Fruit fly (Drosophila melanogaster) ovary, adult (tissue): ENCODE measurements around the gene CG10405.

ENCODE experiments used
- CG17801 ChIP-seq: fragments of 200-800 bp; optimal IDR thresholded peaks from 2 replicates; lab custom pipeline; 2019; ENCODE audit warnings: missing biosample characterization, mild to moderate bottlenecking, missing genetic modification characterization, moderate library complexity; ENCODE audit not compliant: partially characterized antibody

Gene CG10405

DNA sequence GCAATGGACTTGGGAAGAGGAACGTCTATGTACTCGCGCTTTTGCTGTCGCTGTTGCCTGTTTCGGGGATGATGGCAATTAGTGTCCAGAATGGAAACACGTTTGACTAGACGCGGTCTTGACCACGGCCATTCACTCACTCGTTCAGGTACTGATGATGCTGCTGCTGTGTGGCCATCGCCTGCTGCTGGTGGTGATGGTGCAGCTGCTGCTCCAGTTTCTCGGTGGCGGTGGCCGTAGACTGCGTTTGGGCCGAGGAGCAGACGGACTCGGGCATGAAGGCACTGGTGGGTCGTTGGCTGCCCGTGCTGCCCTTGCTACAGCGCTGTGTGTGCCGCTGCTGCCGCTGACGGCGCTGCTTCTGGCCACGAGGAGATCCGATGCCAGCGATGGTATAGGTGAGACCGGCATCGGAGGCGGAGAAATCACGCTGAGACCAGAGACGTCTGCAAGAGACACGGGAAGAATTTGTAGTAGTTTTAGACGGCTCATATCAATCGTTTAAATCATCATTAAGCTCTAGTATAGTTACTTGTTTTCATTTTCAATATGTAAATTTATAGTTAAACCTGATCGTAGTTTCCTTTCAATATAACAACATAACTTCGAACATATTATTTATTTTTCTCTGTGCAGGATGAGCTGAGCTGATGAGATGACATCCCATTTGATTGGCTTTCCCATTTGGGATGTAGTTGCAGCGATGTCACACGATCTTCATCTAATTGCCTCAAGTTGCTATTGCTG is 31.4 kb downstream of the CG10405 start:
- TF ChIP-seq CG17801 (GFP tag; lab: Kevin White, UChicago) = no peak

DNA sequence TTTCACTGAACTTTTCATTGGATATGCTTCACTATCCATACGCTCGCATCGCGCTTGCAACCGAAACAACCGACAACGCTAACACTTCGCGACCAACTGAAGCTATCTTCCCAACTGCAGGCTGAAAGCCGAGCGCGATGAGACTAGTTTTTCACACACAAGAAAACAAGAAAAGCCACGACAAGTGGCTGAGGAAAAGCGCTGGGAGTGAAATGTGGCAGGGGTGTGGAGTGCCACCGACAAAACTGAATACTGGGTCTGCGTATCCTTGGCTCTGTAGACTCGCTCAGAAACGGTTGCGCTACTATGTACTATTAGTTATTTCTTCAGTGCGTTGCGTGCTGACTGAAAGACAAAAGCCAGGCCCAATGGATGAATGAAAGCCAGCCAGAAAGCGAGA is 41.0 kb downstream of the CG10405 start, which contains the start of gene Cad89D:
TSS of gene Cad89D (minus strand) at position 101 of the 400 bp plus-strand sequence.
- TF ChIP-seq CG17801 (GFP tag; lab: Kevin White, UChicago) = no peak

DNA sequence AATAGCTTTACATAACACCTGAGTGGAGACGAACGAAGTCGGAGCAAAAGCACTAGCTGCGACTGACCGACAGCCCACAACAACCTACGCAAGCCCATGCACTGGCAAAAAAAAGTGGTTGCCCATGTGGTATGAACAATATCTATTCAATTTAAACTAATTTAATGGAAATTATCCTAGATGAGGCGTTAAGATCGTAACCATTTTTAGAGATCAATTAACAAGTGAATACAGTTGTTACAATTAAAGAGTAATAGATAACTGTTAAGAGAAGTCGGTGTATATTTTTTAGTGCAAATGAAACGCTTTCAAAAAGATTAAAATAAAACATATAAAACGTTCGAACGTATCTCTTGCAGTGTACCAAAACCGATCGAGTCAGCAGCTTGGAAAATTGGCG is 41.9 kb downstream of the CG10405 start:
- peak; percentile 62 for TF ChIP-seq CG17801 (GFP tag; lab: Kevin White, UChicago)

DNA sequence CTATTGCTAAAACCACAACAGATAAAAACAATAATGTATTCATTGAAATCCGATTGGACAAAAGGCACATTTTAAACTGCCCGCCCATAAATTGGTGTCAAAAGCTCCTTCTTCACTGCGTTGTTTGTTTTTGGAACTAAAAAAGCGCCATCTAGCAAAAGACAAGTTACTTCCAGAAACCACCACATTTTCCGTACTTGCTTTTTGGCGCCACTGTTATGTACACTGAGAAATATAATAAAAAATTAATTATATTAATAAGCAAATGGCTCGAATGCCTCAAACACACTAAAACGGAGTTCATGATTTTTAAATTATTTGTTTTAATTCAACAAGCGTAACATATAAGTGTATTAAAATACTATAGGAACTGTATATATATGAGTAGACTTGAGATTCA is 43.1 kb downstream of the CG10405 start:
- peak; percentile 7 for TF ChIP-seq CG17801 (GFP tag; lab: Kevin White, UChicago)

DNA sequence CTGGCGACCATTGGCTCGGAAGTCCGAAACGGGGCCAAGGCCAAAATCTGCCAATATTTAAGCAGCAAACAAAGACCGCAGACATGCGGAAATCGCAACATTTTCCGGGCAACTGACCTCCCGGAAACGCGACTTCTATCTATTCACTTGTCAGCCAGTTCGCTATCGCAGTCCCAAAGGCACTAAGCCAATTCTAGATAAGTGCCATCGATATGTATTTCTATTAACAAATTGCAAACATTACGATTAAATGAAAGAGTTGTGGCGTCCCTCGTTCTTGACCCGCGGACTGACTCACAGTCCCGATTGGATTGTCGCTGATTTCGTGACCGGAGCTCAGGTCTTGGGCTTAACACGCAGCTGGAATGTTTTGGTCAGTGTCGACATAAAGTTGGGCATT is 44.6 kb downstream of the CG10405 start, which contains the start of gene Gr89a:
TSS of gene Gr89a (minus strand) at position 101 of the 400 bp plus-strand sequence.
- no peak for TF ChIP-seq CG17801 (GFP tag; lab: Kevin White, UChicago)

dm6 chr3R:16500919-16501851 is 46.9 kb downstream of the CG10405 start, which contains the start of gene Decay:
Gene Decay (minus strand): TSS chr3R:16501050.
- no peak for TF ChIP-seq CG17801 (GFP tag; lab: Kevin White, UChicago)

- TF ChIP-seq CG17801 (GFP tag; lab: Kevin White, UChicago) = no peak
These were observed 48.5 kb downstream of the CG10405 start, which contains the start of gene CG42342 for dm6 chr3R:16502595-16503305. Gene CG42342 (plus strand): TSS chr3R:16502770.

- no peak for TF ChIP-seq CG17801 (GFP tag; lab: Kevin White, UChicago)
These were observed 50.2 kb downstream of the CG10405 start for dm6 chr3R:16504541-16504940.
